Worm (Caenorhabditis elegans) whole organism, midembryonic: ENCODE data around the gene Y69H2.10.

ENCODE experiments used
- T22C8.4 ChIP-seq: fragments of 200-800 bp; sonication (Bioruptor generic); IDR thresholded peaks from 2 replicates; pipeline ENCODE4 v1.3.6; 2022; ENCODE audit warnings: missing genetic modification characterization, missing compliant biosample characterization
- cog-1 ChIP-seq: sonication (generic microtip); optimal IDR thresholded peaks from 2 replicates; lab custom pipeline; 2016; ENCODE audit warnings: missing genetic modification characterization, missing compliant biosample characterization
- flt-1 ChIP-seq: fragments of 200-800 bp; sonication (Bioruptor generic); IDR thresholded peaks from 2 replicates; pipeline ENCODE4 v1.3.6; 2022; ENCODE audit warnings: missing genetic modification characterization, missing compliant biosample characterization
- klf-2 ChIP-seq: fragments of 200-800 bp; sonication (Bioruptor generic); conservative IDR thresholded peaks from 2 replicates; pipeline ENCODE4 v1.3.6; 2022; ENCODE audit warnings: missing genetic modification reagents, missing genetic modification characterization, missing compliant biosample characterization
- med-1 ChIP-seq: sonication (generic microtip); optimal IDR thresholded peaks from 2 replicates; lab custom pipeline; 2017; ENCODE audit warnings: missing genetic modification characterization, mild to moderate bottlenecking, missing compliant biosample characterization, antibody characterized with exemption, missing genetic modification reagents; ENCODE audit not compliant: insufficient read depth
- ref-1 ChIP-seq: fragments of 200-800 bp; sonication (Bioruptor generic); conservative IDR thresholded peaks from 2 replicates; pipeline ENCODE4 v1.3.6; 2022; ENCODE audit warnings: missing genetic modification reagents, missing genetic modification characterization, missing compliant biosample characterization
- tab-1 ChIP-seq: fragments of 200-800 bp; sonication (Bioruptor generic); IDR thresholded peaks from 2 replicates; pipeline ENCODE4 v1.3.6; 2022; ENCODE audit warnings: missing genetic modification characterization, missing compliant biosample characterization
- ztf-23 ChIP-seq: fragments of 200-800 bp; sonication (Bioruptor generic); IDR thresholded peaks from 2 replicates; pipeline ENCODE4 v1.3.6; 2022; ENCODE audit warnings: missing genetic modification reagents, missing genetic modification characterization, missing compliant biosample characterization
- ztf-29 ChIP-seq: fragments of 200-800 bp; sonication (Bioruptor generic); IDR thresholded peaks from 2 replicates; pipeline ENCODE4 v1.3.6; 2022; ENCODE audit warnings: missing genetic modification reagents, missing genetic modification characterization, missing compliant biosample characterization

The Y69H2.10 gene

DNA sequence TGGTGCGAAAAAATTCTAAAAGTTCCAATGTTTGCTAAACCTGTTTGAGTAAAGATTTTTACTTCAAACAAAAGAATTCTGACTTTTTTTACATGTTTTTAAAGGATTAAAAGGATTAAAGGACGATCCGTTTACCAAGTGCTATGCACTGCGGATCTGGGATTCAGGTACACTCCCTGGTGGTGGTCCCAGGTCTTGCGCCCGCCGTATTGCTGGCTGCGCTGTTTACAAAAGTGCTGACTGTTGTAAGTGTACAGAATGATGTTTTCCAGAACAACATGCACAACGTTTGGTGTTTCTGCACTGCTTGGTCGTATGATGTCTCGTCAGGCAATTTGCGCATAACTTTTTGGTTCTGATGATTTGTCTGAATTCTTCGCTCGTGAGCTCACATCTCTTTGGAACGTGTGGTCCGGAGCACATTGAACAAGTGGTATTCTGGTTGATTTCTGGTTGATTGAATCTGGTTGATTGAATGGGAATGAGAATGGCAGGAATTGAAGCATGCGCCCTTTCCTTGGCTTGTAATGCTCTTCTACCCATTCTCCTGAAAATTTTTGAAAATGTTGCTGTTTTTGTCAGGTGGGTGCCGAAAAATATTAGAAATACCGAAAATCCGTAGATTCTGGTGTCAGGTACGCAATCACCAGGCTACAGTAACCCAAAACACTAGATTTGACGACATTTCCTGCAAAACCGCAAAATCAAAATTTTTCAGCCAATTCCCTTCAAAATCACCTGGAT is 35.4 kb downstream of the Y69H2.10 start:
- TF ChIP-seq klf-2 (no peak), med-1 (GFP tag; lab: Kevin White, UChicago) (no peak), flt-1 (GFP tag; lab: Robert Waterston, UW) (no peak), tab-1 (GFP tag; lab: Robert Waterston, UW) (peak; percentile 57; the same call in 1 of the 2 replicates), T22C8.4 (GFP tag; lab: Robert Waterston, UW) (peak; percentile 49; the same call in 1 of the 2 replicates)

DNA sequence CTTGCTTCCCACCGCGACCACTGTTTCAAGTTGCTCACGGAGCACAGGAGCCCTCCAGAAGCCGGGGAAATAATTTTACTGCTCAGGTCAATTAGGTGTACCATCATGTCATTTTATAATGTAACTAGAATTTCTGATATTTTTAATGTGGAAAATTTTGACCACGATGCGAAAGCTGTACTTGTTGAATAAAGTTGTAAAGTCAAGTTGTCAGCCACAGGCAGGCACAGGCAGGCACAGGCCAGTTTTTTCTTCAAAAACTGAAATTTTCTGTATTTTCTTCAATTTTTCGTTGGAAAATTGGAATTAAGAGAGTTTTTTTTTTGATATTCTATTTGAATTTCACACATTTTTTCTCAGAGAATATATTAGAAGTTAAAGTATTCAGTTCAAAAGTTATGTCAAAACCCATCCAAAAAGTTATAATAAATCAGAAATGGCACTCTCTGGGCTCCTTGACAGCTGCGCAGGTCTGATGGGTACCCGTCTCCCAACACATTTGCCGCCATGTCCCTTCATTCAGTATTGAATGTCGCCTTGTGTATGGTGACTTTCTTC is 36.0 kb downstream of the Y69H2.10 start, which contains the start of gene Y17D7C.1:
Gene Y17D7C.1 (plus strand): TSS at position 508 of the 558 bp plus-strand sequence.
- TF ChIP-seq klf-2 (no peak), tab-1 (GFP tag; lab: Robert Waterston, UW) (no peak), T22C8.4 (GFP tag; lab: Robert Waterston, UW) (no peak), ztf-23 (GFP tag; lab: Robert Waterston, UW) (no peak), flt-1 (GFP tag; lab: Robert Waterston, UW) (no peak)

- TF ChIP-seq med-1 (GFP tag; lab: Kevin White, UChicago) (no peak), cog-1 (tag; lab: Kevin White, UChicago) (no peak), klf-2 (no peak), ztf-29 (GFP tag; lab: Robert Waterston, UW) (no peak), T22C8.4 (GFP tag; lab: Robert Waterston, UW) (no peak)
Observed at ce11 chrV:18708015-18708414, 37.9 kb downstream of the Y69H2.10 start.

ce11 chrV:18709203-18709860 is 39.2 kb downstream of the Y69H2.10 start, which contains the start of gene Y17D7C.6:
TSS of gene Y17D7C.6 (plus strand) at chrV:18709810.
- no peak for TF ChIP-seq med-1 (GFP tag; lab: Kevin White, UChicago)
- no peak for TF ChIP-seq tab-1 (GFP tag; lab: Robert Waterston, UW)
- TF ChIP-seq ztf-23 (GFP tag; lab: Robert Waterston, UW) = no peak
- no peak for TF ChIP-seq ztf-29 (GFP tag; lab: Robert Waterston, UW)
- no peak; the same call in 1 of the 2 replicates for TF ChIP-seq T22C8.4 (GFP tag; lab: Robert Waterston, UW)
- no peak for TF ChIP-seq ref-1 (GFP tag; lab: Robert Waterston, UW)
- no peak for TF ChIP-seq klf-2
- no peak for TF ChIP-seq flt-1 (GFP tag; lab: Robert Waterston, UW)
- no peak for TF ChIP-seq cog-1 (tag; lab: Kevin White, UChicago)

DNA sequence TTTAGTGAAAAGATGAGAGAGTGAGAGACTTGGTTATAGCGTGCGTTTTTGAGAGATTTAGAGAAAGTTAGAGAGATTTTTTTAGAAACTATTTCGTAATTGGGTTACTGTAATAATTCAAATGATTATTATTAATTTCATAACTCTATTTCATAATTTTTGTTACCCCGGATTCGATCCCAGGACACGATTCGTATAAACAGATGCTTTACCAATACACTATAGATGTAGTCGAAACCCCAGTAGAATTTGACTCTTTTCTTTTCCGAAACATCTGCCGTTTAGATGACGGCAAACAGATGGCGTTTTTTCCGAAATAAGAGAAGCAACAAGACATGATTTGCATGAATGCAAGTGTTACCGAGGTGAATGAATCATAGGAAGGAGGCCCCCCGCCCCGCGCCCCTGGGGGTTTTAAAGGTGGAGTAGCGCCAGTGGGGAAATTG is 40.0 kb downstream of the Y69H2.10 start:
- TF ChIP-seq tab-1 (GFP tag; lab: Robert Waterston, UW) (peak; percentile 71; the same call in 1 of the 2 replicates), ref-1 (GFP tag; lab: Robert Waterston, UW) (no peak), ztf-23 (GFP tag; lab: Robert Waterston, UW) (no peak), cog-1 (tag; lab: Kevin White, UChicago) (peak; percentile 84)

DNA sequence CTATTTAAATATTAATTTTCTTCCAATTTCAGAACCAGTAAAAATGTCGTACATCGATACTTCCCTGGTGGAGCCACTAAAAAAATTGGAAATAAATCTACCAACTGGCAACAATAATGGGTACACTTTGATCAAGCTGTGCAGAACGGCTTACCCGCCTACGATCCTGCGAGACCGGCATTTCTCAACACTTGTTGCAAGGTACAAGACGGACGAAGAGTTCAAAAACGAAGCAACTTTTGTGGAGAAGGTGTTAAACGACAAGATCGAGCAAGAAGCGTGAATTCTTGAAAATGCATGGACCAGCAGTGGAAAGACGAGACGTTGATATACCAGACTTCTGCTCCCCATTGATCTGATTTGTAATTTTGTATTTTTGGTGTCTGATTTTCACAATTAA is 41.2 kb downstream of the Y69H2.10 start:
- TF ChIP-seq ztf-23 (GFP tag; lab: Robert Waterston, UW) (no peak), ref-1 (GFP tag; lab: Robert Waterston, UW) (no peak), med-1 (GFP tag; lab: Kevin White, UChicago) (no peak), klf-2 (no peak), ztf-29 (GFP tag; lab: Robert Waterston, UW) (no peak), tab-1 (GFP tag; lab: Robert Waterston, UW) (no peak), cog-1 (tag; lab: Kevin White, UChicago) (no peak)

ce11 chrV:18712118-18712517 is 42.0 kb downstream of the Y69H2.10 start:
- TF ChIP-seq ztf-29 (GFP tag; lab: Robert Waterston, UW) = no peak
- no peak for TF ChIP-seq ztf-23 (GFP tag; lab: Robert Waterston, UW)
- TF ChIP-seq flt-1 (GFP tag; lab: Robert Waterston, UW) = no peak
- peak; percentile 43 for TF ChIP-seq ref-1 (GFP tag; lab: Robert Waterston, UW)
- TF ChIP-seq klf-2 = no peak
- TF ChIP-seq T22C8.4 (GFP tag; lab: Robert Waterston, UW) = peak; percentile 54
- peak; percentile 75 for TF ChIP-seq tab-1 (GFP tag; lab: Robert Waterston, UW)

DNA sequence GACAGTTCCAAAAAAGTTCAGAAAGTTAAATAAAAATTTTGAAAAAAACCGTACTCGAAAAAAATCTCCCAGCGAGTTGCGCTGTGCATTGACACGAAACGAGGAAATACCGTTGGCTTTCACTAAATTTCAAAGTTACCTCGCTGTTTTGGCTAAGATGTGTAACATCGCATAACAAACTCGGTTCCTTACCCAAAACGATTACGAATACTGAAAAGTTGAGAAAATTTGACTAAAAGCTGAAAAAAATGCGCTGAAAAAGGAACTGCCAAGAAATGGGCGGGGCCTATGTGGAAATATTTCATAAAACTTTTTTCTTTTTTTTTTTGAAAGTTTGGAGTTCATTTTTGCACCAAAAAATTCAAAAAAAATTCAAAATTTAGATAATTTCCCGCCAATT is 49.3 kb downstream of the Y69H2.10 start:
- TF ChIP-seq med-1 (GFP tag; lab: Kevin White, UChicago) (no peak), ref-1 (GFP tag; lab: Robert Waterston, UW) (peak; percentile 50; the same call in 1 of the 2 replicates), tab-1 (GFP tag; lab: Robert Waterston, UW) (peak; percentile 46; the same call in 1 of the 2 replicates)

ce11 chrV:18719956-18720489 is 49.9 kb downstream of the Y69H2.10 start, which contains the start of gene Y17D7C.2:
TSS of gene Y17D7C.2 (minus strand) at chrV:18719987.
- no peak for TF ChIP-seq flt-1 (GFP tag; lab: Robert Waterston, UW)
- TF ChIP-seq T22C8.4 (GFP tag; lab: Robert Waterston, UW) = 0 out of 2 replicates have a peak, but pooled peaks have one; percentile 30
- no peak for TF ChIP-seq ztf-23 (GFP tag; lab: Robert Waterston, UW)
- no peak for TF ChIP-seq cog-1 (tag; lab: Kevin White, UChicago)
- peak; percentile 44 for TF ChIP-seq med-1 (GFP tag; lab: Kevin White, UChicago)
- TF ChIP-seq tab-1 (GFP tag; lab: Robert Waterston, UW) = 0 out of 2 replicates have a peak, but pooled peaks have one; percentile 60
